Worm (Caenorhabditis elegans) whole organism, late embryonic: Measurements from ENCODE around the gene cic-1.

Experiments
- ahr-1 ChIP-seq: sonication (generic microtip); optimal IDR thresholded peaks from 2 replicates; lab custom pipeline; 2016; ENCODE audit warnings: missing genetic modification characterization, missing compliant biosample characterization
- ceh-6 ChIP-seq: fragments of 200-800 bp; sonication (Bioruptor generic); optimal IDR thresholded peaks from 2 replicates; lab custom pipeline; 2018; ENCODE audit warnings: mild to moderate bottlenecking, missing genetic modification characterization, missing compliant biosample characterization
- nhr-11 ChIP-seq: fragments of 150-350 bp; optimal IDR thresholded peaks from 2 replicates; lab custom pipeline; 2014; ENCODE audit warnings: missing biosample characterization, missing genetic modification characterization
- unc-86 ChIP-seq: sonication (generic microtip); optimal IDR thresholded peaks from 2 replicates; lab custom pipeline; 2016; ENCODE audit warnings: missing genetic modification characterization, missing compliant biosample characterization

ce11 chrIII:2445574-2446259, 44.7 kb upstream of the cic-1 start, which contains the start of the genes E02H9.7 and klo-2:
- no peak for TF ChIP-seq nhr-11 (tag; lab: Kevin White, UChicago)
- no peak for TF ChIP-seq unc-86 (tag; lab: Kevin White, UChicago)
- no peak for TF ChIP-seq ceh-6 (GFP tag; lab: Kevin White, UChicago)
- TF ChIP-seq ahr-1 (tag; lab: Kevin White, UChicago), result no peak
